Fruit fly (Drosophila melanogaster) whole organism, prepupa: ENCODE data around the gene CG17234.
A peak's percentile ranks its signal among the peaks of the same experiment; 100 is the strongest.

Experiments
- CG10631 ChIP-seq: fragments of 200-800 bp; sonication (Bioruptor generic); optimal IDR thresholded peaks from 2 replicates; lab custom pipeline; 2016; ENCODE audit warnings: missing biosample characterization, missing genetic modification characterization
- CG10669 ChIP-seq: fragments of 200-800 bp; sonication (Bioruptor generic); optimal IDR thresholded peaks from 3 replicates; lab custom pipeline; 2018; ENCODE audit warnings: missing biosample characterization, mild to moderate bottlenecking, missing genetic modification characterization, moderate library complexity
- CG11294 ChIP-seq: fragments of 200-800 bp; sonication (Bioruptor generic); IDR thresholded peaks from 2 replicates; pipeline ENCODE4 v1.3.6; 2022; ENCODE audit warnings: missing biosample characterization, missing genetic modification characterization
- CG11762 ChIP-seq: fragments of 200-800 bp; sonication (Bioruptor generic); optimal IDR thresholded peaks from 3 replicates; lab custom pipeline; 2016; ENCODE audit warnings: missing biosample characterization, missing genetic modification characterization; ENCODE audit not compliant: insufficient read depth
- CG15336 ChIP-seq: fragments of 200-800 bp; sonication (Bioruptor generic); IDR thresholded peaks from 2 replicates; pipeline ENCODE4 v1.3.6; 2022; ENCODE audit warnings: missing biosample characterization, missing genetic modification characterization
- CG1621 ChIP-seq: fragments of 200-800 bp; sonication (Bioruptor generic); optimal IDR thresholded peaks from 3 replicates; lab custom pipeline; 2018; ENCODE audit warnings: missing biosample characterization, mild to moderate bottlenecking, missing genetic modification characterization
- CG16779 ChIP-seq: fragments of 200-800 bp; sonication (Bioruptor generic); optimal IDR thresholded peaks from 3 replicates; lab custom pipeline; 2017; ENCODE audit warnings: missing biosample characterization, mild to moderate bottlenecking, missing genetic modification characterization
- CG3032 ChIP-seq: fragments of 200-800 bp; optimal IDR thresholded peaks from 2 replicates; lab custom pipeline; 2019; ENCODE audit warnings: missing biosample characterization, mild to moderate bottlenecking, missing genetic modification characterization, moderate library complexity
- CG32006 ChIP-seq: fragments of 200-800 bp; sonication (Bioruptor generic); optimal IDR thresholded peaks from 3 replicates; lab custom pipeline; 2017; ENCODE audit warnings: missing biosample characterization, mild to moderate bottlenecking, missing genetic modification characterization
- CG34406 ChIP-seq: fragments of 200-800 bp; sonication (Bioruptor generic); optimal IDR thresholded peaks from 3 replicates; lab custom pipeline; 2016; ENCODE audit warnings: missing biosample characterization, missing genetic modification characterization
- CG3919 ChIP-seq: fragments of 200-800 bp; sonication (Bioruptor generic); optimal IDR thresholded peaks from 3 replicates; lab custom pipeline; 2016; ENCODE audit warnings: missing biosample characterization, missing genetic modification characterization
- CG4318 ChIP-seq: fragments of 200-800 bp; sonication (Bioruptor generic); optimal IDR thresholded peaks from 3 replicates; lab custom pipeline; 2017; ENCODE audit warnings: missing biosample characterization, mild to moderate bottlenecking, missing genetic modification characterization
- CG6163 ChIP-seq: fragments of 200-800 bp; sonication (Bioruptor generic); IDR thresholded peaks from 3 replicates; pipeline ENCODE4 v1.3.6; 2022; ENCODE audit warnings: missing biosample characterization, missing genetic modification characterization
- CG6792 ChIP-seq: fragments of 200-800 bp; sonication (Bioruptor generic); optimal IDR thresholded peaks from 3 replicates; lab custom pipeline; 2016; ENCODE audit warnings: missing biosample characterization, missing genetic modification characterization
- CG6854 ChIP-seq: fragments of 200-800 bp; sonication (Bioruptor generic); optimal IDR thresholded peaks from 2 replicates; lab custom pipeline; 2017; ENCODE audit warnings: missing biosample characterization, mild to moderate bottlenecking, missing genetic modification characterization
- CG7368 ChIP-seq: fragments of 200-800 bp; sonication (Bioruptor generic); optimal IDR thresholded peaks from 3 replicates; lab custom pipeline; 2016; ENCODE audit warnings: missing biosample characterization, missing genetic modification characterization
- CG8119 ChIP-seq: fragments of 200-800 bp; sonication (Bioruptor generic); IDR thresholded peaks from 3 replicates; pipeline ENCODE4 v1.3.6; 2022; ENCODE audit warnings: missing biosample characterization, missing genetic modification characterization
- CG8632 ChIP-seq: fragments of 200-800 bp; sonication (Bioruptor generic); optimal IDR thresholded peaks from 3 replicates; lab custom pipeline; 2016; ENCODE audit warnings: missing biosample characterization, missing genetic modification characterization
- Eip75B ChIP-seq: fragments of 200-800 bp; sonication (Bioruptor generic); optimal IDR thresholded peaks from 3 replicates; lab custom pipeline; 2016; ENCODE audit warnings: missing biosample characterization, missing genetic modification characterization
- Eip78C ChIP-seq: fragments of 200-800 bp; sonication (Bioruptor generic); peaks from one replicate; lab custom pipeline; 2016; ENCODE audit warnings: missing biosample characterization, missing genetic modification characterization
- Eip93F ChIP-seq: fragments of 200-800 bp; sonication (Bioruptor generic); optimal IDR thresholded peaks from 2 replicates; lab custom pipeline; 2016; ENCODE audit warnings: missing biosample characterization, mild to moderate bottlenecking, missing genetic modification characterization
- Ets21C ChIP-seq: fragments of 200-800 bp; sonication (Bioruptor generic); optimal IDR thresholded peaks from 3 replicates; lab custom pipeline; 2016; ENCODE audit warnings: missing biosample characterization, missing genetic modification characterization
- Ets96B ChIP-seq: fragments of 200-800 bp; optimal IDR thresholded peaks from 2 replicates; lab custom pipeline; 2019; ENCODE audit warnings: missing biosample characterization, mild to moderate bottlenecking, missing genetic modification characterization, moderate library complexity
- OdsH ChIP-seq: fragments of 200-800 bp; sonication (Bioruptor generic); optimal IDR thresholded peaks from 3 replicates; lab custom pipeline; 2016; ENCODE audit warnings: missing biosample characterization, missing genetic modification characterization
- Smox ChIP-seq: fragments of 200-800 bp; sonication (Bioruptor generic); optimal IDR thresholded peaks from 3 replicates; lab custom pipeline; 2016; ENCODE audit warnings: missing biosample characterization, missing genetic modification characterization
- Sox102F ChIP-seq: fragments of 200-800 bp; sonication (Bioruptor generic); optimal IDR thresholded peaks from 2 replicates; lab custom pipeline; 2016; ENCODE audit warnings: missing biosample characterization, mild to moderate bottlenecking, missing genetic modification characterization
- Sox14 ChIP-seq: fragments of 200-800 bp; sonication (Bioruptor generic); optimal IDR thresholded peaks from 3 replicates; lab custom pipeline; 2016; ENCODE audit warnings: missing biosample characterization, missing genetic modification characterization
- achi ChIP-seq: fragments of 200-800 bp; sonication (Bioruptor generic); optimal IDR thresholded peaks from 3 replicates; lab custom pipeline; 2016; ENCODE audit warnings: missing biosample characterization, missing genetic modification characterization
- acj6 ChIP-seq: fragments of 200-800 bp; sonication (Bioruptor generic); optimal IDR thresholded peaks from 3 replicates; lab custom pipeline; 2016; ENCODE audit warnings: missing biosample characterization, missing genetic modification characterization
- dsx ChIP-seq: fragments of 200-800 bp; optimal IDR thresholded peaks from 3 replicates; lab custom pipeline; 2019; ENCODE audit warnings: missing biosample characterization, mild to moderate bottlenecking, missing genetic modification characterization, moderate library complexity; ENCODE audit not compliant: poor library complexity, severe bottlenecking
- fd59A ChIP-seq: fragments of 200-800 bp; sonication (Bioruptor generic); optimal IDR thresholded peaks from 2 replicates; lab custom pipeline; 2017; ENCODE audit warnings: missing biosample characterization, mild to moderate bottlenecking, missing genetic modification characterization, missing genetic modification reagents
- fkh ChIP-seq: fragments of 200-800 bp; sonication (Bioruptor generic); optimal IDR thresholded peaks from 3 replicates; lab custom pipeline; 2017; ENCODE audit warnings: missing biosample characterization, mild to moderate bottlenecking, missing genetic modification characterization, moderate library complexity
- salr ChIP-seq, 2 experiments: fragments of 200-800 bp; sonication (Bioruptor generic); optimal IDR thresholded peaks; 3 replicates each; lab custom pipeline; 2016 to 2018; ENCODE audit warnings: missing biosample characterization in 2 of 2, missing genetic modification characterization in 2 of 2, mild to moderate bottlenecking in 1 of 2
- spab ChIP-seq: fragments of 200-800 bp; sonication (Bioruptor generic); optimal IDR thresholded peaks from 2 replicates; lab custom pipeline; 2017; ENCODE audit warnings: missing biosample characterization, mild to moderate bottlenecking, missing genetic modification characterization, missing genetic modification reagents
- ss ChIP-seq, 2 experiments: fragments of 200-800 bp; sonication (Bioruptor generic); optimal IDR thresholded peaks; 2 replicates in 1 of 2; 3 replicates in 1 of 2; lab custom pipeline; 2017 to 2018; ENCODE audit warnings: mild to moderate bottlenecking in 2 of 2, missing biosample characterization in 2 of 2, missing genetic modification characterization in 2 of 2, moderate library complexity in 1 of 2
- svp ChIP-seq: fragments of 200-800 bp; sonication (Bioruptor generic); peaks from one replicate; lab custom pipeline; 2016; ENCODE audit warnings: missing biosample characterization, missing genetic modification characterization
- topi ChIP-seq: fragments of 200-800 bp; sonication (Bioruptor generic); optimal IDR thresholded peaks from 3 replicates; lab custom pipeline; 2016; ENCODE audit warnings: missing biosample characterization, missing genetic modification characterization

Gene CG17234

dm6 chr2L:2252745-2253144, at the start of gene CG17234:
Gene CG17234 (plus strand): TSS chr2L:2253045.
- TF ChIP-seq Sox102F (GFP tag; lab: Kevin White, UChicago) (no peak), acj6 (no peak), dsx (GFP tag; lab: Kevin White, UChicago) (no peak), CG16779 (no peak), Smox (no peak), CG1621 (tag; lab: Kevin White, UChicago) (no peak), topi (GFP tag; lab: Kevin White, UChicago) (no peak), OdsH (GFP tag; lab: Kevin White, UChicago) (no peak), CG8632 (no peak), fkh (GFP tag; lab: Kevin White, UChicago) (no peak), salr (GFP tag; optimal IDR thresholded peaks at IDR 0.05; lab: Kevin White, UChicago) (no peak), CG11294 (GFP tag; lab: Robert Waterston, UW) (no peak), Sox14 (GFP tag; lab: Kevin White, UChicago) (no peak), Ets96B (tag; lab: Kevin White, UChicago) (no peak)

- no peak for TF ChIP-seq CG6792
- no peak for TF ChIP-seq CG34406
- no peak for TF ChIP-seq CG10631 (GFP tag; lab: Kevin White, UChicago)
- TF ChIP-seq Ets21C (GFP tag; lab: Kevin White, UChicago): no peak
- no peak for TF ChIP-seq CG3032 (tag; lab: Kevin White, UChicago)
- TF ChIP-seq Sox102F (GFP tag; lab: Kevin White, UChicago): no peak
- no peak for TF ChIP-seq ss (GFP tag; optimal IDR thresholded peaks at IDR 0.05; lab: Kevin White, UChicago)
- no peak for TF ChIP-seq CG6163 (GFP tag; lab: Robert Waterston, UW)
- TF ChIP-seq CG11762: no peak
- no peak for TF ChIP-seq OdsH (GFP tag; lab: Kevin White, UChicago)
- no peak for TF ChIP-seq CG6854 (GFP tag; lab: Kevin White, UChicago)
- TF ChIP-seq CG16779: no peak
- no peak for TF ChIP-seq CG10669 (GFP tag; lab: Kevin White, UChicago)
- TF ChIP-seq Eip75B (GFP tag; lab: Kevin White, UChicago): no peak
- TF ChIP-seq CG4318: no peak
- no peak for TF ChIP-seq spab (GFP tag; lab: Kevin White, UChicago)
- TF ChIP-seq svp (GFP tag; lab: Kevin White, UChicago): no peak
These were observed 46.8 kb upstream of the CG17234 start, which contains the start of gene CG31668 for dm6 chr2L:2206066-2206465. Gene CG31668 (minus strand): TSS chr2L:2206166.

- TF ChIP-seq CG15336 (GFP tag; lab: Robert Waterston, UW) (no peak), CG7368 (GFP tag; lab: Kevin White, UChicago) (no peak), CG3919 (GFP tag; lab: Kevin White, UChicago) (no peak), achi (GFP tag; lab: Kevin White, UChicago) (no peak), fkh (GFP tag; lab: Kevin White, UChicago) (no peak), CG10631 (GFP tag; lab: Kevin White, UChicago) (no peak), CG6163 (GFP tag; lab: Robert Waterston, UW) (no peak), Eip93F (GFP tag; lab: Kevin White, UChicago) (no peak), Smox (no peak), CG8119 (GFP tag; lab: Robert Waterston, UW) (no peak), CG32006 (no peak), fd59A (GFP tag; lab: Kevin White, UChicago) (no peak)
These were observed 43.8 kb upstream of the CG17234 start, which contains the start of gene CG33124 for dm6 chr2L:2209002-2209401. Gene CG33124 (minus strand): TSS chr2L:2209102.

dm6 chr2L:2212478-2212877, 40.4 kb upstream of the CG17234 start, which contains the start of gene CG15385:
Gene CG15385 (minus strand): TSS chr2L:2212571.
- no peak for TF ChIP-seq CG34406
- peak; percentile 58 for TF ChIP-seq Eip78C (GFP tag; lab: Kevin White, UChicago)
